Worm (Caenorhabditis elegans): ENCODE results near the gene atf-6.

Gene atf-6

ce11 chrX:12500777-12501176 is 20.0 kb downstream of the atf-6 start:
- TF ChIP-seq nhr-12 (tag; optimal IDR thresholded peaks at IDR 0.05) (no peak), rnt-1 (tag; optimal IDR thresholded peaks at IDR 0.05) (peak; percentile 28), ama-1 (optimal IDR thresholded peaks at IDR 0.05) (no peak), elt-3 (tag; optimal IDR thresholded peaks at IDR 0.05) (peak; percentile 81 to 100 (median 96)), efl-3 (GFP tag; optimal IDR thresholded peaks at IDR 0.05) (peak; percentile 32), efl-1 (optimal IDR thresholded peaks at IDR 0.05) (no peak), efl-1 (GFP tag; optimal IDR thresholded peaks at IDR 0.05 in 1 of 2) (peak in 1 of 2 experiments; percentile 80), dpl-1 (GFP tag; optimal IDR thresholded peaks at IDR 0.05) (peak in 2 of 3 experiments; percentile 14 to 39), aly-2 (tag; optimal IDR thresholded peaks at IDR 0.05) (no peak), tbx-2 (tag; optimal IDR thresholded peaks at IDR 0.05) (peak; percentile 84), aha-1 (tag; optimal IDR thresholded peaks at IDR 0.05) (no peak), irx-1 (tag; optimal IDR thresholded peaks at IDR 0.05) (peak; percentile 18), lin-39 (tag; optimal IDR thresholded peaks at IDR 0.05) (no peak), nhr-85 (tag) (peak; percentile 99), jun-1 (tag; optimal IDR thresholded peaks at IDR 0.05) (peak; percentile 74), nhr-84 (tag; optimal IDR thresholded peaks at IDR 0.05) (no peak), ceh-82 (tag; optimal IDR thresholded peaks at IDR 0.05) (no peak), ces-1 (GFP tag; optimal IDR thresholded peaks at IDR 0.05) (no peak), lin-14 (GFP tag; optimal IDR thresholded peaks at IDR 0.05) (peak; percentile 88), mep-1 (tag; optimal IDR thresholded peaks at IDR 0.05) (peak; percentile 12), blmp-1 (tag; optimal IDR thresholded peaks at IDR 0.05) (peak; percentile 85), swsn-7 (tag; optimal IDR thresholded peaks at IDR 0.05) (peak; percentile 23), egl-27 (tag; optimal IDR thresholded peaks at IDR 0.05) (peak; percentile 40 to 65), lin-13 (GFP tag; optimal IDR thresholded peaks at IDR 0.05) (peak; percentile 7), nhr-19 (GFP tag; conservative IDR thresholded peaks at IDR 0.05) (peak; percentile 96), Y116A8C.19 (tag; optimal IDR thresholded peaks at IDR 0.05; ENCODE audit: borderline replicate concordance) (no peak), nhr-11 (tag; optimal IDR thresholded peaks at IDR 0.05) (no peak), zag-1 (tag; optimal IDR thresholded peaks at IDR 0.05) (no peak), ztf-4 (tag; optimal IDR thresholded peaks at IDR 0.05) (peak; percentile 25), C16A3.4 (tag; optimal IDR thresholded peaks at IDR 0.05) (peak; percentile 50), snpc-4 (tag; optimal IDR thresholded peaks at IDR 0.05) (no peak), lsy-2 (tag; optimal IDR thresholded peaks at IDR 0.05) (peak; percentile 53 to 80), nhr-76 (tag; optimal IDR thresholded peaks at IDR 0.05) (no peak), ceh-88 (GFP tag; IDR thresholded peaks at IDR 0.05) (peak; percentile 55), ets-5 (GFP tag; IDR thresholded peaks at IDR 0.05) (no peak), nhr-20 (tag; optimal IDR thresholded peaks at IDR 0.05) (peak; percentile 99), fos-1 (tag; optimal IDR thresholded peaks at IDR 0.05) (no peak), nhr-71 (tag; optimal IDR thresholded peaks at IDR 0.05) (peak; percentile 95), vab-15 (tag; optimal IDR thresholded peaks at IDR 0.05) (no peak), xbp-1 (tag; optimal IDR thresholded peaks at IDR 0.05) (peak; percentile 29), grh-1 (GFP tag; IDR thresholded peaks at IDR 0.05) (peak; percentile 65), hlh-17 (GFP tag; optimal IDR thresholded peaks at IDR 0.05; ENCODE audit: borderline replicate concordance) (no peak), sptf-1 (tag; optimal IDR thresholded peaks at IDR 0.05) (no peak), mdl-1 (tag; optimal IDR thresholded peaks at IDR 0.05) (peak in 1 of 2 experiments; percentile 80), pag-3 (tag; optimal IDR thresholded peaks at IDR 0.05; ENCODE audit: borderline replicate concordance, insufficient read depth) (no peak), nhr-47 (tag; optimal IDR thresholded peaks at IDR 0.05) (peak; percentile 72), nhr-90 (tag; optimal IDR thresholded peaks at IDR 0.05; ENCODE audit: poor library complexity) (peak; percentile 93), nhr-28 (tag; optimal IDR thresholded peaks at IDR 0.05) (no peak), ceh-90 (tag; optimal IDR thresholded peaks at IDR 0.05) (no peak), elt-2 (tag; optimal IDR thresholded peaks at IDR 0.05) (peak; percentile 100), nhr-77 (tag; optimal IDR thresholded peaks at IDR 0.05) (peak; percentile 36), C34B4.2 (tag; optimal IDR thresholded peaks at IDR 0.05) (no peak), unc-98 (GFP tag; IDR thresholded peaks at IDR 0.05) (no peak), nhr-237 (tag; optimal IDR thresholded peaks at IDR 0.05) (no peak)
